Fruit fly (Drosophila melanogaster) whole organism, embryonic: ENCODE measurements around the gene CG7512.

Experiments
- ATbp ChIP-seq: fragments of 200-800 bp; sonication (Bioruptor generic); optimal IDR thresholded peaks from 2 replicates; lab custom pipeline; 2017; ENCODE audit warnings: missing biosample characterization, mild to moderate bottlenecking, missing genetic modification characterization, missing genetic modification reagents
- Bteb2 ChIP-seq: fragments of 200-800 bp; sonication (Bioruptor generic); optimal IDR thresholded peaks from 2 replicates; lab custom pipeline; 2016; ENCODE audit warnings: missing biosample characterization, missing genetic modification characterization
- C15 ChIP-seq: fragments of 200-800 bp; sonication (Bioruptor generic); IDR thresholded peaks from 3 replicates; pipeline ENCODE4 v1.3.6; 2022; ENCODE audit warnings: missing biosample characterization, missing genetic modification characterization
- CG10431 ChIP-seq: fragments of 200-800 bp; sonication (Bioruptor generic); optimal IDR thresholded peaks from 3 replicates; lab custom pipeline; 2018; ENCODE audit warnings: missing biosample characterization, mild to moderate bottlenecking, missing genetic modification characterization
- CG10543 ChIP-seq: fragments of 200-800 bp; sonication (Bioruptor generic); optimal IDR thresholded peaks from 3 replicates; lab custom pipeline; 2017; ENCODE audit warnings: missing biosample characterization, mild to moderate bottlenecking, missing genetic modification characterization, moderate library complexity
- CG11560 ChIP-seq: fragments of 200-800 bp; sonication (Bioruptor generic); IDR thresholded peaks from 3 replicates; pipeline ENCODE4 v1.3.6; 2022; ENCODE audit warnings: missing biosample characterization, missing genetic modification characterization
- CG11695 ChIP-seq: fragments of 200-800 bp; sonication (Bioruptor generic); IDR thresholded peaks from 3 replicates; pipeline ENCODE4 v1.3.6; 2022; ENCODE audit warnings: missing biosample characterization, missing genetic modification characterization
- CG11723 ChIP-seq: fragments of 200-800 bp; sonication (Bioruptor generic); optimal IDR thresholded peaks from 2 replicates; lab custom pipeline; 2017; ENCODE audit warnings: missing biosample characterization, mild to moderate bottlenecking, missing genetic modification characterization
- CG12391 ChIP-seq: fragments of 200-800 bp; sonication (Bioruptor generic); optimal IDR thresholded peaks from 3 replicates; lab custom pipeline; 2018; ENCODE audit warnings: missing biosample characterization, mild to moderate bottlenecking, missing genetic modification characterization, moderate library complexity
- CG12942 ChIP-seq: fragments of 200-800 bp; sonication (Bioruptor generic); optimal IDR thresholded peaks from 3 replicates; lab custom pipeline; 2016; ENCODE audit warnings: missing biosample characterization, missing genetic modification characterization
- CG14710 ChIP-seq: fragments of 200-800 bp; sonication (Bioruptor generic); optimal IDR thresholded peaks from 3 replicates; lab custom pipeline; 2019; ENCODE audit warnings: missing biosample characterization, mild to moderate bottlenecking, missing genetic modification characterization, moderate library complexity
- CG14860 ChIP-seq: fragments of 200-800 bp; sonication (Bioruptor generic); IDR thresholded peaks from 3 replicates; pipeline ENCODE4 v1.3.6; 2022; ENCODE audit warnings: missing biosample characterization, missing genetic modification characterization; ENCODE audit not compliant: partially characterized antibody
- CG17328 ChIP-seq: fragments of 200-800 bp; sonication (Bioruptor generic); IDR thresholded peaks from 2 replicates; pipeline ENCODE4 v1.3.6; 2022; ENCODE audit warnings: missing biosample characterization, missing genetic modification characterization
- CG17361 ChIP-seq: fragments of 200-800 bp; sonication (Bioruptor generic); IDR thresholded peaks from 3 replicates; pipeline ENCODE4 v1.3.6; 2022; ENCODE audit warnings: missing biosample characterization, missing genetic modification characterization
- CG31388 ChIP-seq: fragments of 200-800 bp; sonication (Bioruptor generic); optimal IDR thresholded peaks from 2 replicates; lab custom pipeline; 2016; ENCODE audit warnings: missing biosample characterization, missing genetic modification characterization
- CG7556 ChIP-seq: fragments of 200-800 bp; sonication (Bioruptor generic); optimal IDR thresholded peaks from 2 replicates; lab custom pipeline; 2017; ENCODE audit warnings: missing biosample characterization, mild to moderate bottlenecking, missing genetic modification characterization
- CG8281 ChIP-seq: fragments of 200-800 bp; sonication (Bioruptor generic); optimal IDR thresholded peaks from 2 replicates; lab custom pipeline; 2018; ENCODE audit warnings: missing biosample characterization, mild to moderate bottlenecking, missing genetic modification characterization, moderate library complexity
- CG8290 ChIP-seq, 3 experiments: fragments of 200-800 bp; sonication (Bioruptor generic); optimal IDR thresholded peaks; 2 replicates each; lab custom pipeline; 2016 to 2019; ENCODE audit warnings: missing biosample characterization in 3 of 3, missing genetic modification characterization in 3 of 3, mild to moderate bottlenecking in 2 of 3, moderate library complexity in 1 of 3
- CG8478 ChIP-seq: fragments of >200 bp; optimal IDR thresholded peaks from 2 replicates; lab custom pipeline; 2018
- CG8924 ChIP-seq: fragments of 200-800 bp; optimal IDR thresholded peaks from 3 replicates; lab custom pipeline; 2019; ENCODE audit warnings: missing biosample characterization, mild to moderate bottlenecking, missing genetic modification characterization, moderate library complexity
- CG9215 ChIP-seq: fragments of 200-800 bp; sonication (Bioruptor generic); IDR thresholded peaks from 2 replicates; pipeline ENCODE4 v1.3.6; 2022; ENCODE audit warnings: missing biosample characterization, missing genetic modification characterization
- CG9437 ChIP-seq: fragments of 200-800 bp; sonication (Bioruptor generic); optimal IDR thresholded peaks from 2 replicates; lab custom pipeline; 2018; ENCODE audit warnings: missing biosample characterization, mild to moderate bottlenecking, missing genetic modification characterization
- CG9797 ChIP-seq: fragments of 200-800 bp; sonication (Bioruptor generic); optimal IDR thresholded peaks from 3 replicates; lab custom pipeline; 2018; ENCODE audit warnings: missing biosample characterization, mild to moderate bottlenecking, missing genetic modification characterization
- CTCF ChIP-seq: fragments of 200-800 bp; sonication (Bioruptor generic); optimal IDR thresholded peaks from 2 replicates; lab custom pipeline; 2017; ENCODE audit warnings: missing biosample characterization, mild to moderate bottlenecking, missing genetic modification characterization, moderate library complexity
- Eip74EF ChIP-seq, 2 experiments: fragments of 200-800 bp in 1 of 2; fragments of >200 bp in 1 of 2; sonication (Bioruptor generic) in 1 of 2; optimal IDR thresholded peaks; 2 replicates each; lab custom pipeline; 2017 to 2019; ENCODE audit warnings: missing biosample characterization in 2 of 2, missing genetic modification characterization in 2 of 2, mild to moderate bottlenecking in 1 of 2, moderate library complexity in 1 of 2
- HLHmδ ChIP-seq: fragments of 200-800 bp; sonication (Bioruptor generic); optimal IDR thresholded peaks from 2 replicates; lab custom pipeline; 2018; ENCODE audit warnings: missing biosample characterization, mild to moderate bottlenecking, missing genetic modification characterization, moderate library complexity
- HmgZ ChIP-seq: fragments of 200-800 bp; sonication (Bioruptor generic); optimal IDR thresholded peaks from 2 replicates; lab custom pipeline; 2018; ENCODE audit warnings: missing biosample characterization, mild to moderate bottlenecking, missing genetic modification characterization
- Hr51 ChIP-seq, 2 experiments: fragments of 200-800 bp; sonication (Bioruptor generic); optimal IDR thresholded peaks; 2 replicates in 1 of 2; 3 replicates in 1 of 2; lab custom pipeline; 2016 to 2018; ENCODE audit warnings: missing biosample characterization in 2 of 2, missing genetic modification characterization in 2 of 2, mild to moderate bottlenecking in 1 of 2, moderate library complexity in 1 of 2
- Nf-YC ChIP-seq: fragments of 200-800 bp; optimal IDR thresholded peaks from 3 replicates; lab custom pipeline; 2019; ENCODE audit warnings: missing biosample characterization, mild to moderate bottlenecking, missing genetic modification characterization, moderate library complexity
- Opbp ChIP-seq: fragments of 200-800 bp; sonication (Bioruptor generic); IDR thresholded peaks from 3 replicates; pipeline ENCODE4 v1.3.6; 2022; ENCODE audit warnings: missing biosample characterization, missing genetic modification characterization; ENCODE audit not compliant: partially characterized antibody
- Sry-β ChIP-seq: fragments of 200-800 bp; sonication (Bioruptor generic); optimal IDR thresholded peaks from 2 replicates; lab custom pipeline; 2018; ENCODE audit warnings: missing biosample characterization, mild to moderate bottlenecking, missing genetic modification characterization, moderate library complexity
- Stat92E ChIP-seq, 3 experiments: fragments of >200 bp in 2 of 3; fragments of 200-800 bp in 1 of 3; sonication (Bioruptor generic) in 1 of 3; optimal IDR thresholded peaks; 2 replicates each; lab custom pipeline; 2017 to 2019; ENCODE audit warnings: missing biosample characterization in 3 of 3, missing genetic modification characterization in 3 of 3, mild to moderate bottlenecking in 1 of 3, moderate library complexity in 1 of 3
- amos ChIP-seq: fragments of 200-800 bp; sonication (Bioruptor generic); IDR thresholded peaks from 2 replicates; pipeline ENCODE4 v1.3.6; 2022; ENCODE audit warnings: missing biosample characterization, missing genetic modification characterization; ENCODE audit not compliant: partially characterized antibody
- bigmax ChIP-seq: fragments of 200-800 bp; sonication (Bioruptor generic); optimal IDR thresholded peaks from 2 replicates; lab custom pipeline; 2018; ENCODE audit warnings: missing biosample characterization, mild to moderate bottlenecking, missing genetic modification characterization
- cato ChIP-seq: fragments of 200-800 bp; sonication (Bioruptor generic); optimal IDR thresholded peaks from 2 replicates; lab custom pipeline; 2016; ENCODE audit warnings: missing biosample characterization, missing genetic modification characterization, borderline replicate concordance
- chif ChIP-seq, 2 experiments: fragments of 200-800 bp; sonication (Bioruptor generic); optimal IDR thresholded peaks; 3 replicates each; lab custom pipeline; 2016; ENCODE audit warnings: missing biosample characterization in 2 of 2, missing genetic modification characterization in 2 of 2
- chm ChIP-seq: fragments of 200-800 bp; sonication (Bioruptor generic); IDR thresholded peaks from 2 replicates; pipeline ENCODE4 v1.3.6; 2022; ENCODE audit warnings: missing biosample characterization, missing genetic modification characterization
- exex ChIP-seq: fragments of 200-800 bp; sonication (Bioruptor generic); optimal IDR thresholded peaks from 4 replicates; lab custom pipeline; 2018; ENCODE audit warnings: missing biosample characterization, mild to moderate bottlenecking, missing genetic modification characterization, moderate library complexity
- kni ChIP-seq: fragments of 200-800 bp; sonication (Bioruptor generic); optimal IDR thresholded peaks from 3 replicates; lab custom pipeline; 2017; ENCODE audit warnings: mild to moderate bottlenecking, missing biosample characterization, missing genetic modification reagents, missing genetic modification characterization
- pho ChIP-seq: fragments of 200-800 bp; sonication (Bioruptor generic); optimal IDR thresholded peaks from 2 replicates; lab custom pipeline; 2016; ENCODE audit warnings: missing biosample characterization, missing genetic modification characterization
- pros ChIP-seq: fragments of 200-800 bp; sonication (Bioruptor generic); optimal IDR thresholded peaks from 3 replicates; lab custom pipeline; 2019; ENCODE audit warnings: missing biosample characterization, mild to moderate bottlenecking, missing genetic modification characterization, moderate library complexity
- psq ChIP-seq: fragments of 200-800 bp; sonication (Bioruptor generic); optimal IDR thresholded peaks from 2 replicates; lab custom pipeline; 2017; ENCODE audit warnings: missing biosample characterization, missing genetic modification characterization
- sens ChIP-seq: fragments of 200-800 bp; sonication (Bioruptor generic); peaks from one replicate; lab custom pipeline; 2016; ENCODE audit warnings: missing biosample characterization, missing genetic modification characterization
- sqz ChIP-seq: fragments of 200-800 bp; sonication (Bioruptor generic); optimal IDR thresholded peaks from 3 replicates; lab custom pipeline; 2018; ENCODE audit warnings: missing biosample characterization, mild to moderate bottlenecking, missing genetic modification characterization
- sr ChIP-seq: fragments of 200-800 bp; sonication (Bioruptor generic); IDR thresholded peaks from 3 replicates; pipeline ENCODE4 v1.3.6; 2022; ENCODE audit warnings: missing biosample characterization, missing genetic modification characterization
- stc ChIP-seq: fragments of 200-800 bp; sonication (Bioruptor generic); IDR thresholded peaks from 2 replicates; pipeline ENCODE4 v1.3.6; 2022; ENCODE audit warnings: missing biosample characterization, missing genetic modification characterization
- z ChIP-seq: fragments of 200-800 bp; sonication (Bioruptor generic); IDR thresholded peaks from 3 replicates; pipeline ENCODE4 v1.3.6; 2022; ENCODE audit warnings: missing biosample characterization, missing genetic modification characterization

Gene CG7512

dm6 chr3L:11511243-11511642, 2.3 kb upstream of the CG7512 start (continued):
- TF ChIP-seq HmgZ (tag; lab: Kevin White, UChicago) (peak; percentile 22), CG12942 (GFP tag; lab: Kevin White, UChicago) (no peak), exex (tag; lab: Kevin White, UChicago) (peak; percentile 5), Eip74EF (GFP tag; optimal IDR thresholded peaks at IDR 0.05; lab: Kevin White, UChicago) (no peak), bigmax (GFP tag; lab: Kevin White, UChicago) (peak; percentile 88), CG8478 (no peak), ATbp (GFP tag; lab: Kevin White, UChicago) (no peak), sqz (GFP tag; lab: Kevin White, UChicago) (no peak), sr (no peak), Bteb2 (no peak), CG9797 (no peak), CG10543 (GFP tag; lab: Kevin White, UChicago) (no peak), CG12391 (tag; lab: Kevin White, UChicago) (no peak), stc (no peak), CG9215 (GFP tag; lab: Robert Waterston, UW) (no peak), CTCF (GFP tag; lab: Kevin White, UChicago) (peak; percentile 84), CG17361 (GFP tag; lab: Robert Waterston, UW) (peak; percentile 33; the same call in 1 of the 3 replicates), amos (GFP tag; lab: Robert Waterston, UW) (peak; percentile 58), CG8290 (GFP tag; optimal IDR thresholded peaks at IDR 0.05; lab: Kevin White, UChicago) (no peak), CG8290 (tag; optimal IDR thresholded peaks at IDR 0.05; lab: Kevin White, UChicago) (peak in 1 of 2 experiments; percentile 16), CG14860 (GFP tag; lab: Robert Waterston, UW) (no peak), Opbp (GFP tag; lab: Robert Waterston, UW) (no peak), CG9437 (GFP tag; lab: Kevin White, UChicago) (no peak), CG7556 (GFP tag; lab: Kevin White, UChicago) (no peak), pho (GFP tag; lab: Kevin White, UChicago) (no peak), chif (GFP tag; optimal IDR thresholded peaks at IDR 0.05; lab: Kevin White, UChicago) (no peak), pros (GFP tag; lab: Kevin White, UChicago) (no peak), CG11560 (no peak)

dm6 chr3L:11511921-11512320, 1.6 kb upstream of the CG7512 start, which contains the start of gene Sgs3:
Gene Sgs3 (plus strand): TSS chr3L:11512221.
- TF ChIP-seq cato (GFP tag; lab: Kevin White, UChicago) (no peak), CG8281 (tag; lab: Kevin White, UChicago) (no peak), sens (GFP tag; lab: Kevin White, UChicago) (peak; percentile 19), psq (GFP tag; lab: Kevin White, UChicago) (no peak), Stat92E (GFP tag; optimal IDR thresholded peaks at IDR 0.05; lab: Kevin White, UChicago) (no peak), C15 (GFP tag; lab: Robert Waterston, UW) (no peak), CG31388 (GFP tag; lab: Kevin White, UChicago) (no peak), CG10431 (GFP tag; lab: Kevin White, UChicago) (no peak)

- TF ChIP-seq Sry-β (GFP tag; lab: Kevin White, UChicago) = peak; percentile 16
- TF ChIP-seq z (GFP tag; lab: Robert Waterston, UW) = 0 out of 3 replicates have a peak, but pooled peaks have one; percentile 43
- TF ChIP-seq stc = 0 out of 2 replicates have a peak, but pooled peaks have one; percentile 20
- TF ChIP-seq kni (GFP tag; lab: Kevin White, UChicago) = peak; percentile 88
- TF ChIP-seq HLHmδ = peak; percentile 68
- TF ChIP-seq CG17328 (GFP tag; lab: Robert Waterston, UW) = peak; percentile 22; the same call in 1 of the 2 replicates
- TF ChIP-seq CG11723 (GFP tag; lab: Kevin White, UChicago) = peak; percentile 8
- TF ChIP-seq Hr51 (GFP tag; optimal IDR thresholded peaks at IDR 0.05; lab: Kevin White, UChicago) = peak in 1 of 2 experiments; percentile 2
- TF ChIP-seq CG11695 (GFP tag; lab: Robert Waterston, UW) = 0 out of 3 replicates have a peak, but pooled peaks have one; percentile 19
- peak; percentile 53 for TF ChIP-seq CG10431 (GFP tag; lab: Kevin White, UChicago)
- TF ChIP-seq chm (GFP tag; lab: Robert Waterston, UW) = peak; percentile 68; the same call in 1 of the 2 replicates
- peak; percentile 17 for TF ChIP-seq CG8924 (tag; lab: Kevin White, UChicago)
- TF ChIP-seq Nf-YC (tag; lab: Kevin White, UChicago) = peak; percentile 42
- TF ChIP-seq CG14710 = peak; percentile 46
These were observed 969 bp upstream of the CG7512 start for dm6 chr3L:11512375-11513096.
